Worm (Caenorhabditis elegans): Measurements from ENCODE around the gene R57.2.
"Not testable (repeated sequence)": the region's sequence is repeated elsewhere in the genome, so short reads cannot be mapped to it uniquely, and the experiment has no call there.

Gene R57.2

ce11 chrX:296934-297333 lies at the start of gene R57.2:
Gene R57.2, plus strand, starts transcription at chrX:297234.
- TF ChIP-seq him-1 (tag; optimal IDR thresholded peaks at IDR 0.05) (no peak), dao-5 (tag; optimal IDR thresholded peaks at IDR 0.05) (no peak), W03F9.2 (tag; optimal IDR thresholded peaks at IDR 0.05) (no peak)

- TF ChIP-seq him-1 (tag; optimal IDR thresholded peaks at IDR 0.05) = no peak
- no peak for TF ChIP-seq dao-5 (tag; optimal IDR thresholded peaks at IDR 0.05)
- TF ChIP-seq W03F9.2 (tag; optimal IDR thresholded peaks at IDR 0.05) = no peak
Measured at ce11 chrX:271509-271908, 25.5 kb upstream of the R57.2 start.

- TF ChIP-seq W03F9.2, him-1, dao-5 (tag; optimal IDR thresholded peaks at IDR 0.05): not testable (repeated sequence)
Measured at ce11 chrX:273912-274311, 23.1 kb upstream of the R57.2 start, which contains the start of gene Y108F1.5. Gene Y108F1.5, minus strand, starts transcription at chrX:274012.

- not testable (repeated sequence) for TF ChIP-seq dao-5, him-1, W03F9.2 (tag; optimal IDR thresholded peaks at IDR 0.05)
Measured at ce11 chrX:286116-286515, 10.9 kb upstream of the R57.2 start, which contains the start of gene Y47C4A.1. Gene Y47C4A.1, minus strand, starts transcription at chrX:286216.

- TF ChIP-seq dao-5 (tag; optimal IDR thresholded peaks at IDR 0.05) = no peak
- no peak for TF ChIP-seq W03F9.2 (tag; optimal IDR thresholded peaks at IDR 0.05)
- TF ChIP-seq him-1 (tag; optimal IDR thresholded peaks at IDR 0.05) = no peak
Measured at ce11 chrX:295726-296125, 1.3 kb upstream of the R57.2 start.

- TF ChIP-seq W03F9.2 (tag; optimal IDR thresholded peaks at IDR 0.05) (no peak), dao-5 (tag; optimal IDR thresholded peaks at IDR 0.05) (no peak), him-1 (tag; optimal IDR thresholded peaks at IDR 0.05) (no peak)
Measured at ce11 chrX:299090-299489, 2.1 kb downstream of the R57.2 start.

- no peak for TF ChIP-seq him-1 (tag; optimal IDR thresholded peaks at IDR 0.05)
- no peak for TF ChIP-seq W03F9.2 (tag; optimal IDR thresholded peaks at IDR 0.05)
- TF ChIP-seq dao-5 (tag; optimal IDR thresholded peaks at IDR 0.05) = no peak
Measured at ce11 chrX:300250-300649, 3.2 kb downstream of the R57.2 start.

- TF ChIP-seq W03F9.2 (tag; optimal IDR thresholded peaks at IDR 0.05) = no peak
- TF ChIP-seq dao-5 (tag; optimal IDR thresholded peaks at IDR 0.05) = no peak
- TF ChIP-seq him-1 (tag; optimal IDR thresholded peaks at IDR 0.05) = no peak
Measured at ce11 chrX:301530-301929, 4.5 kb downstream of the R57.2 start, which contains the start of gene gcp-2.1. Gene gcp-2.1, plus strand, starts transcription at chrX:301830.

ce11 chrX:305057-305456 lies 8.0 kb downstream of the R57.2 start:
- TF ChIP-seq dao-5 (tag; optimal IDR thresholded peaks at IDR 0.05) (no peak), him-1 (tag; optimal IDR thresholded peaks at IDR 0.05) (no peak), W03F9.2 (tag; optimal IDR thresholded peaks at IDR 0.05) (no peak)

ce11 chrX:309076-309475 lies 12.0 kb downstream of the R57.2 start:
- no peak for TF ChIP-seq W03F9.2 (tag; optimal IDR thresholded peaks at IDR 0.05)
- TF ChIP-seq him-1 (tag; optimal IDR thresholded peaks at IDR 0.05) = no peak
- no peak for TF ChIP-seq dao-5 (tag; optimal IDR thresholded peaks at IDR 0.05)

- no peak for TF ChIP-seq dao-5 (tag; optimal IDR thresholded peaks at IDR 0.05)
- TF ChIP-seq W03F9.2 (tag; optimal IDR thresholded peaks at IDR 0.05) = no peak
- no peak for TF ChIP-seq him-1 (tag; optimal IDR thresholded peaks at IDR 0.05)
Measured at ce11 chrX:311211-311610, 14.2 kb downstream of the R57.2 start, which contains the start of gene nlp-64. Gene nlp-64, minus strand, starts transcription at chrX:311311.

- TF ChIP-seq W03F9.2 (tag; optimal IDR thresholded peaks at IDR 0.05) (no peak), him-1 (tag; optimal IDR thresholded peaks at IDR 0.05) (no peak), dao-5 (tag; optimal IDR thresholded peaks at IDR 0.05) (no peak)
Measured at ce11 chrX:312238-312637, 15.2 kb downstream of the R57.2 start.

- TF ChIP-seq him-1 (tag; optimal IDR thresholded peaks at IDR 0.05) (no peak), W03F9.2 (tag; optimal IDR thresholded peaks at IDR 0.05) (no peak), dao-5 (tag; optimal IDR thresholded peaks at IDR 0.05) (no peak)
Measured at ce11 chrX:312908-313307, 15.9 kb downstream of the R57.2 start, which contains the start of gene M02E1.4. Gene M02E1.4, plus strand, starts transcription at chrX:313274.

- not testable (repeated sequence) for TF ChIP-seq W03F9.2, him-1, dao-5 (tag; optimal IDR thresholded peaks at IDR 0.05)
Measured at ce11 chrX:322223-322622, 25.2 kb downstream of the R57.2 start, which contains the start of gene M02E1.3. Gene M02E1.3, plus strand, starts transcription at chrX:322523.

- TF ChIP-seq dao-5 (tag; optimal IDR thresholded peaks at IDR 0.05) = no peak
- TF ChIP-seq W03F9.2 (tag; optimal IDR thresholded peaks at IDR 0.05) = peak; percentile 45
- peak; percentile 43 for TF ChIP-seq him-1 (tag; optimal IDR thresholded peaks at IDR 0.05)
Measured at ce11 chrX:324021-324420, 27.0 kb downstream of the R57.2 start.

Data from whole organism, L4/young adult.